Worm (Caenorhabditis elegans): ENCODE results near the gene W03C9.6.

- TF ChIP-seq mdl-1 (tag; optimal IDR thresholded peaks at IDR 0.05) (no peak), R02D3.7 (tag; optimal IDR thresholded peaks at IDR 0.05) (no peak), ama-1 (optimal IDR thresholded peaks at IDR 0.05) (no peak), elt-1 (tag; optimal IDR thresholded peaks at IDR 0.05) (no peak), zag-1 (tag; optimal IDR thresholded peaks at IDR 0.05) (no peak), unc-62 (GFP tag; optimal IDR thresholded peaks at IDR 0.05) (no peak), fos-1 (tag; optimal IDR thresholded peaks at IDR 0.05) (no peak), alr-1 (tag; optimal IDR thresholded peaks at IDR 0.05) (no peak), mab-5 (tag; optimal IDR thresholded peaks at IDR 0.05) (no peak), dmd-4 (tag; optimal IDR thresholded peaks at IDR 0.05) (no peak), ztf-4 (tag; optimal IDR thresholded peaks at IDR 0.05) (no peak), snpc-4 (tag; optimal IDR thresholded peaks at IDR 0.05) (no peak)
Measured at ce11 chrII:11988724-11989123, 34.4 kb downstream of the W03C9.6 start, which contains the start of gene Y17G7B.3.

Measured in whole organism, L2 larva.